Worm (Caenorhabditis elegans): ENCODE results near the gene C05G5.1.

- TF ChIP-seq pag-3 (tag; optimal IDR thresholded peaks at IDR 0.05; ENCODE audit: borderline replicate concordance, insufficient read depth) (no peak), lin-15B (tag; optimal IDR thresholded peaks at IDR 0.05) (no peak), lsy-2 (tag; optimal IDR thresholded peaks at IDR 0.05) (no peak), unc-86 (tag; optimal IDR thresholded peaks at IDR 0.05) (no peak), nhr-77 (tag; optimal IDR thresholded peaks at IDR 0.05) (no peak), fkh-10 (GFP tag; optimal IDR thresholded peaks at IDR 0.05) (no peak), elt-2 (tag; optimal IDR thresholded peaks at IDR 0.05) (no peak), aha-1 (tag; optimal IDR thresholded peaks at IDR 0.05) (no peak), nhr-76 (tag; optimal IDR thresholded peaks at IDR 0.05) (no peak), skn-1 (tag; optimal IDR thresholded peaks at IDR 0.05) (no peak)
These were observed 40.1 kb downstream of the C05G5.1 start, which contains the start of gene hch-1 for ce11 chrX:14699866-14700265.

Measured in whole organism, L1 larva.